Fruit fly (Drosophila melanogaster) whole organism, adult: Measurements from ENCODE around the gene CG13924.

Experiments used
- CG33017 ChIP-seq: fragments of 200-800 bp; sonication (Bioruptor generic); optimal IDR thresholded peaks from 2 replicates; lab custom pipeline; 2018; ENCODE audit warnings: missing biosample characterization, mild to moderate bottlenecking, missing genetic modification characterization, moderate library complexity
- CG5204 ChIP-seq: fragments of 200-800 bp; sonication (Bioruptor generic); optimal IDR thresholded peaks from 2 replicates; lab custom pipeline; 2016; ENCODE audit warnings: missing biosample characterization, missing genetic modification characterization
- CG7101 ChIP-seq: fragments of 200-800 bp; sonication (Bioruptor generic); optimal IDR thresholded peaks from 2 replicates; lab custom pipeline; 2018; ENCODE audit warnings: missing biosample characterization, mild to moderate bottlenecking, missing genetic modification characterization, moderate library complexity
- Clk ChIP-seq: fragments of 200-800 bp; sonication (Bioruptor generic); optimal IDR thresholded peaks from 2 replicates; lab custom pipeline; 2017; ENCODE audit warnings: missing biosample characterization, missing genetic modification characterization
- Mnt ChIP-seq: fragments of 200-800 bp; sonication (Bioruptor generic); optimal IDR thresholded peaks from 2 replicates; lab custom pipeline; 2016; ENCODE audit warnings: missing biosample characterization, mild to moderate bottlenecking, missing genetic modification characterization

dm6 chr3L:1869719-1870118 lies at the start of gene CG13924:
- TF ChIP-seq CG5204 (GFP tag; lab: Kevin White, UChicago) (no peak), CG7101 (tag; lab: Kevin White, UChicago) (no peak), CG33017 (no peak), Clk (GFP tag; lab: Kevin White, UChicago) (no peak), Mnt (GFP tag; lab: Kevin White, UChicago) (no peak)
